Fruit fly (Drosophila melanogaster) whole organism, adult: Measurements from ENCODE around the gene CoRest.

Source experiments
- CG11617 ChIP-seq: fragments of 200-800 bp; sonication (Bioruptor generic); optimal IDR thresholded peaks from 2 replicates; lab custom pipeline; 2017; ENCODE audit warnings: mild to moderate bottlenecking, missing biosample characterization, missing genetic modification reagents, missing genetic modification characterization
- CG12768 ChIP-seq: fragments of 200-800 bp; sonication (Bioruptor generic); optimal IDR thresholded peaks from 2 replicates; lab custom pipeline; 2017; ENCODE audit warnings: missing biosample characterization, missing genetic modification characterization, mild to moderate bottlenecking, moderate library complexity, missing genetic modification reagents
- CG14711 ChIP-seq: fragments of 200-800 bp; sonication (Bioruptor generic); optimal IDR thresholded peaks from 2 replicates; lab custom pipeline; 2018; ENCODE audit warnings: missing biosample characterization, mild to moderate bottlenecking, missing genetic modification characterization, moderate library complexity
- CG1620 ChIP-seq: fragments of 200-800 bp; sonication (Bioruptor generic); optimal IDR thresholded peaks from 2 replicates; lab custom pipeline; 2016; ENCODE audit warnings: missing biosample characterization, missing genetic modification characterization
- CG33017 ChIP-seq: fragments of 200-800 bp; sonication (Bioruptor generic); optimal IDR thresholded peaks from 2 replicates; lab custom pipeline; 2018; ENCODE audit warnings: missing biosample characterization, mild to moderate bottlenecking, missing genetic modification characterization, moderate library complexity
- CG7045 ChIP-seq: fragments of 200-800 bp; sonication (Bioruptor generic); optimal IDR thresholded peaks from 2 replicates; lab custom pipeline; 2017; ENCODE audit warnings: missing biosample characterization, mild to moderate bottlenecking, missing genetic modification characterization
- CG7101 ChIP-seq: fragments of 200-800 bp; sonication (Bioruptor generic); optimal IDR thresholded peaks from 2 replicates; lab custom pipeline; 2018; ENCODE audit warnings: missing biosample characterization, mild to moderate bottlenecking, missing genetic modification characterization, moderate library complexity
- Clk ChIP-seq: fragments of 200-800 bp; sonication (Bioruptor generic); optimal IDR thresholded peaks from 2 replicates; lab custom pipeline; 2017; ENCODE audit warnings: missing biosample characterization, missing genetic modification characterization
- Crg-1 ChIP-seq: fragments of 200-800 bp; sonication (Bioruptor generic); optimal IDR thresholded peaks from 2 replicates; lab custom pipeline; 2016; ENCODE audit warnings: missing biosample characterization, missing genetic modification characterization
- Hr96 ChIP-seq: fragments of 200-800 bp; sonication (Bioruptor generic); optimal IDR thresholded peaks from 2 replicates; lab custom pipeline; 2016; ENCODE audit warnings: missing biosample characterization, missing genetic modification characterization
- Mnt ChIP-seq: fragments of 200-800 bp; sonication (Bioruptor generic); optimal IDR thresholded peaks from 2 replicates; lab custom pipeline; 2016; ENCODE audit warnings: missing biosample characterization, mild to moderate bottlenecking, missing genetic modification characterization
- bab1 ChIP-seq: fragments of 200-800 bp; sonication (Bioruptor generic); optimal IDR thresholded peaks from 3 replicates; lab custom pipeline; 2019; ENCODE audit warnings: missing biosample characterization, mild to moderate bottlenecking, missing genetic modification characterization, moderate library complexity
- cic ChIP-seq: fragments of 200-800 bp; sonication (Bioruptor generic); optimal IDR thresholded peaks from 2 replicates; lab custom pipeline; 2017; ENCODE audit warnings: missing biosample characterization, mild to moderate bottlenecking, missing genetic modification characterization, moderate library complexity
- cnc ChIP-seq, 2 experiments: fragments of >200 bp; optimal IDR thresholded peaks; 2 replicates each; lab custom pipeline; 2017
- kay ChIP-seq: fragments of 200-800 bp; sonication (Bioruptor generic); peaks from one replicate; lab custom pipeline; 2016; ENCODE audit warnings: missing biosample characterization, missing genetic modification characterization, borderline replicate concordance
- ovo ChIP-seq: fragments of 200-800 bp; sonication (Bioruptor generic); optimal IDR thresholded peaks from 2 replicates; lab custom pipeline; 2016; ENCODE audit warnings: missing biosample characterization, missing genetic modification characterization
- pad ChIP-seq: fragments of 200-800 bp; sonication (Bioruptor generic); optimal IDR thresholded peaks from 3 replicates; lab custom pipeline; 2017; ENCODE audit warnings: missing biosample characterization, missing genetic modification characterization, mild to moderate bottlenecking, moderate library complexity, missing genetic modification reagents
- tj ChIP-seq: fragments of 200-800 bp; sonication (Bioruptor generic); optimal IDR thresholded peaks from 3 replicates; lab custom pipeline; 2017; ENCODE audit warnings: missing biosample characterization, mild to moderate bottlenecking, missing genetic modification characterization, moderate library complexity
- toe ChIP-seq: fragments of 200-800 bp; sonication (Bioruptor generic); optimal IDR thresholded peaks from 2 replicates; lab custom pipeline; 2016; ENCODE audit warnings: missing biosample characterization, missing genetic modification characterization

The CoRest gene

DNA sequence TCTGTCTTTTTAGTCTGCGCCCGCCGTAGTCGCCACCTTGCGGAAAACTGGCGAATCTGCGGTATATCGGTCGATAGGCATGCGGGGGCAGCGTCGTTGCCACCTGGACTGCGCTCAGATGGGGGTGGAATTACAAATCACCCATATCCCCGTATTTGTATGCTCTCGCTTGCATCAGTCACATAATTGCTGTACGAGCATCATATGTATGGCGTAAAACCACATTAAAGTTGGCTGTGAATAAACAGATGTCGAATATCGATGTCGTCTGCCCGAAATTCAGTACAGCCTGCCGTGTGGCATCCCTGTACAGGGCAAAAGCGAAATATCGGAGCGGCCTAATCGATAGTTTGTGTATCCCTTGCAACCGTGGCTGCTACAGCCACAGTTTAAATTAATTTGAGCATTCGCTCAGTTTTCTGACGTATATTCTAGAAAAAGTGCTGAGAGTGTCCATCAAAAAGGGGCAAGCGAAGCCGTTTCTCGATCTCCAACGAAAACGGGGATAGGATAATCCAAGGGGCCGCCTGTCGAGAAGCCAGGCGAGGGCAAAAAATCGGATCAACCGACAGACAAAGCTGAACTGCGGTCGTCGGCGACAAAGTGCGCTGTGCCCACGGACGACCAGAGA lies at the start of gene CoRest, which contains the start of gene Idh3a:
Gene CoRest, plus strand, starts transcription at position 177 of the 631 bp plus-strand sequence.
Gene Idh3a, minus strand, starts transcription at position 58 of the 631 bp plus-strand sequence.
- TF ChIP-seq bab1 (GFP tag; lab: Kevin White, UChicago) (peak; percentile 18), CG11617 (GFP tag; lab: Kevin White, UChicago) (peak; percentile 6), tj (GFP tag; lab: Kevin White, UChicago) (peak; percentile 9), CG7045 (GFP tag; lab: Kevin White, UChicago) (no peak), Mnt (GFP tag; lab: Kevin White, UChicago) (peak; percentile 18), Hr96 (GFP tag; lab: Kevin White, UChicago) (peak; percentile 52), ovo (no peak), pad (GFP tag; lab: Kevin White, UChicago) (peak; percentile 24), toe (peak; percentile 73)

DNA sequence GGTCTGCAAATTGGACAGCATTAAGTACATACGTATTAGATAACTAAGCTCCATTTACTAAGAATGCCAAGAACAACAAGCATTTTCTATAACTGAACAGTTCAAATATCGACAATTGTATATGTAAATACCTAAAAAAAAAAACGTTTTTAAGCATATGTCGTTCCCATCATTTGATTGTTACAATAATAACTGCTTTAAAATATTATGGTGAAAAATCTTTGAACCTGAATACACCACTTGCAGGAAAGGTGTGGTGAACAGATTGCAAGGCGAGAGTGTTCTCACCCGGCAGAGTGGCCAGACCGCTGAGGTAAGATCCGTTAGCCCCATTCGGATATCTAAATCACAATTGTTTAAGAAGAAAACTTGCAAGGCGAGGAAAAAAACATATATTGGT lies 47.0 kb upstream of the CoRest start, which contains the start of gene narya:
Gene narya, plus strand, starts transcription at position 301 of the 400 bp plus-strand sequence.
- no peak for TF ChIP-seq CG7101 (tag; lab: Kevin White, UChicago)
- peak; percentile 44 for TF ChIP-seq ovo
- TF ChIP-seq bab1 (GFP tag; lab: Kevin White, UChicago), result no peak

DNA sequence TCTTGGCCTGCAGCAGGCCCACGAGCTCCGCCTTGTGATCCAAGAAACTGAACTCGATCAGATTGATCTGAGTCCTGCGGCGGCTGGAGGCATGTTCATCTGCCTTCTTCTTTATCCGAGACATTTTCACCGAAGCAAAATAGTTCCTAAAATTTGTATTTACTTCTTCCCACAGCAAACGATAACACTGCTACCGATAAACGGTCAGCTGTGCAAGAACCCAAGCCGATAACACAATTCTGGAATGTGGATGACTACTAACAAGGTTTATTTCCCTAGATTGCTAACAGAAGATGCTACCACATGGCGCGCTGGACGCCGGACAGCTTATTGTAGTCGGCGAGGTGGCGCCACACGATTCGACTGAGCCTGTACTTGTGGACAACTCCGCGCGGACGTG lies 42.6 kb upstream of the CoRest start, which contains the start of gene CG32533:
Gene CG32533, minus strand, starts transcription at position 278 of the 400 bp plus-strand sequence.
- TF ChIP-seq Clk (no peak), bab1 (GFP tag; lab: Kevin White, UChicago) (no peak), CG1620 (GFP tag; lab: Kevin White, UChicago) (no peak), CG7045 (GFP tag; lab: Kevin White, UChicago) (no peak), Hr96 (GFP tag; lab: Kevin White, UChicago) (no peak), kay (GFP tag; lab: Kevin White, UChicago) (no peak), CG14711 (tag; lab: Kevin White, UChicago) (no peak), pad (GFP tag; lab: Kevin White, UChicago) (no peak), cic (GFP tag; lab: Kevin White, UChicago) (no peak), CG12768 (no peak), toe (no peak), tj (GFP tag; lab: Kevin White, UChicago) (no peak), CG33017 (no peak)

DNA sequence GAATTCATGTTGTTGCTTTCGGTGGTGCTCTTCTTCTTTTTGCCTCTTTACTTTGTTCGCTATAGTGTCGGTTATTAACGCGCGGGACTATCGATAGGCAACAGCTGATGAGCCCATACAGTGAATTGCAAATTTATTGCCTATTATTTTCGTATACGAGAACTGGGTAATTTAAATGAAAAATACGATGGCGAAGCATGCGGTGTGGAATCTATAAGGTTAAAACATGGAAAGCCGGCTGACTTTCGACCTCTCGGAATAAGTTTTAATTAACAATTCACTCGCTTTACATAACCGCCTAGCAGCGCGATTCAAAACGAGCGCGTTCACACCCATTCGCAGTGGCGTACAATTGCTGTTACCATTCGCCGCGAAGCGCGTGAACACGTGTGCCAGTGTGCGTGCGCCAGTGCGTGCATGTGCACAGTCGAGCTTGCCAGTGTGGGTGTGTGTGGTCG lies 41.8 kb upstream of the CoRest start, which contains the start of the genes Naa15-16 and mRpS14:
Gene Naa15-16, plus strand, starts transcription at position 116 of the 458 bp plus-strand sequence.
Gene mRpS14, minus strand, starts transcription at position 370 of the 458 bp plus-strand sequence.
- TF ChIP-seq kay (GFP tag; lab: Kevin White, UChicago), result no peak
- no peak for TF ChIP-seq toe
- peak; percentile 43 for TF ChIP-seq CG11617 (GFP tag; lab: Kevin White, UChicago)
- TF ChIP-seq cic (GFP tag; lab: Kevin White, UChicago), result peak; percentile 56
- peak; percentile 79 to 97 for TF ChIP-seq cnc (optimal IDR thresholded peaks at IDR 0.05; lab: Kevin White, UChicago)
- TF ChIP-seq pad (GFP tag; lab: Kevin White, UChicago), result no peak
- TF ChIP-seq CG1620 (GFP tag; lab: Kevin White, UChicago), result no peak
- no peak for TF ChIP-seq CG7101 (tag; lab: Kevin White, UChicago)
- peak; percentile 71 for TF ChIP-seq tj (GFP tag; lab: Kevin White, UChicago)
- TF ChIP-seq Hr96 (GFP tag; lab: Kevin White, UChicago), result no peak
- peak; percentile 100 for TF ChIP-seq Mnt (GFP tag; lab: Kevin White, UChicago)

DNA sequence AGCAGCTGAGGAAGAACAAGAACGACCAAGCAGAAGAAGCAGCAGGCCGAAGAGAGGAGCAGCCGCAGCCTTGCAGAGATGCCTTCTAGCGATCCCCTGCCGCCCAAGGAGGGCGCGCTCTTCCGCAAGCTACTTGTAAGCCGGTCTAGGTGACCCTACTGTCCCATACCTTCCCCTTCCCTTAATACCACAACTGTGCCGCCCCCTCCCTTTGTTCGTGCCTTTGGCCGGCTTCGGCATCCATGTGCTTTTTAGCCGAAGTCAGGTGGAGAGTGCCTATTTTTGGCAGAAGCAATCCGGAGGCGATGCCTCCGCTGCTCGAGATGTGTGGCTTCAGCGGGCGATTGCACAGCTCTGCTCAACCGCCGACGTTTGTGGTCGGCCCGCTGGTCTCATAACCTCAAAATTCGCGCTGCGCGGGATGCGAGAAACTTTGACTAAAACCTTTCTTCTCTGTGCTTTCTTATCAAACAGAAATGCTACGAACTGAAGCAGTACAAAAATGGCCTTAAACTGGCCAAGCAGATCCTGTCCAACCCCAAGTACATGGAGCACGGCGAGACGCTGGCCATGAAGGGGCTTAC lies 41.1 kb upstream of the CoRest start:
- TF ChIP-seq CG33017, result no peak
- TF ChIP-seq CG7045 (GFP tag; lab: Kevin White, UChicago), result no peak
- no peak for TF ChIP-seq CG14711 (tag; lab: Kevin White, UChicago)
- TF ChIP-seq Crg-1 (GFP tag; lab: Kevin White, UChicago), result no peak
- no peak for TF ChIP-seq Hr96 (GFP tag; lab: Kevin White, UChicago)
- TF ChIP-seq ovo, result no peak
- TF ChIP-seq Clk, result no peak

DNA sequence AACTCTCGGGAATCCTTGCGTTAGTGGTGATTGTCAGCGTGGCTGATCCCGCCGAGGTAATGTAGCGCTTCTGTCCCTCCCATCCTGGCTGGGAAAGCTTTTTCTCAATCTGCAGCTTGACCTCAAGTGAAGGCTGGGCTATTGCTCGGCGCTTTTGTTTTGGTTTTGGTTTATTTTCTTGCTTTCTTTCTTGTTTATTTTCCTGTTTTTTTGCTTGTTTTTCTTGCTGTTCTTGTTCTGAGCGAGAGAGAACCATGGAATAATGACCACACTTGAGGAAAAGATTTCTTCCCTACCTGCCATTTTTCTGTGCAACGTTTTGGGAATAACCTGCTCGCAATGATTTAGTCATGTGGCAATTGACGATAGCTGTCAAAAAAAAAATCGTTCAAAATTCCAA lies 36.7 kb upstream of the CoRest start:
- TF ChIP-seq CG12768 (no peak), Hr96 (GFP tag; lab: Kevin White, UChicago) (no peak)

DNA sequence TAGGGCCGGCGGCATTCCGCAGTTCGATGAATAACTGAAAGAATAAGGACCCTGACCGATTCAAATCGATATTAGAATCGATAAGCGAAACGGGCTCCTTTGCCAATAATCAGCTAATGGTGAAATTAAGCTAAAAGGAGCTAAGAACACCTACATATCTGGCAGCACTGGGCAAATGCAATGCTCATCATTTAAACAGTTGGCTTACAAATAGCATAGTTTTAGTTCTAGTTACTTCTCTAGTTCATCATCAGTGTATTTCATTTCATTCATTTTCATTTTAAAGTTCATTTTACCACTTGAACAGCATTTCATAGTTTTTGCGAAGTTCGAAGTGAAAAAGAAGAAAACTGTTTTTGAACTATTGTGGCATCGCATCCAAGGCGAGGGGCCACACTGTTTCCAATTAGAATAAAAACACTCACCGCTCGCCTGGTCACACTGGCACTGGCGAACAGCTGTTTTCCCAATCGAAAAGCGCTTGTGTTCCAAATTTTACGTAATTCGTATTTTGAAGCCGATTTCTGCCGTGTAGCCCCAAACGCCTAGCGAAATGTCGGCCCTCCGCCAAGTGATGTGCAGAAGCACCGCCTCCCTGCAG lies 29.6 kb upstream of the CoRest start, which contains the start of the genes pcm and ND-18:
Gene pcm, minus strand, starts transcription at position 28 of the 601 bp plus-strand sequence.
Gene ND-18, plus strand, starts transcription at position 438 of the 601 bp plus-strand sequence.
- TF ChIP-seq bab1 (GFP tag; lab: Kevin White, UChicago) (peak; percentile 15), Clk (no peak), CG7045 (GFP tag; lab: Kevin White, UChicago) (no peak), cic (GFP tag; lab: Kevin White, UChicago) (no peak), Hr96 (GFP tag; lab: Kevin White, UChicago) (no peak), CG11617 (GFP tag; lab: Kevin White, UChicago) (peak; percentile 15), CG14711 (tag; lab: Kevin White, UChicago) (no peak), tj (GFP tag; lab: Kevin White, UChicago) (peak; percentile 49), pad (GFP tag; lab: Kevin White, UChicago) (no peak), toe (no peak), ovo (peak; percentile 16), CG12768 (no peak), Mnt (GFP tag; lab: Kevin White, UChicago) (peak; percentile 66), cnc (optimal IDR thresholded peaks at IDR 0.05; lab: Kevin White, UChicago) (no peak)
